Worm (Caenorhabditis elegans) whole organism, midembryonic: ENCODE measurements around the gene T10G3.2.

Experiments
- T22C8.4 ChIP-seq: fragments of 200-800 bp; sonication (Bioruptor generic); IDR thresholded peaks from 2 replicates; pipeline ENCODE4 v1.3.6; 2022; ENCODE audit warnings: missing genetic modification characterization, missing compliant biosample characterization
- cog-1 ChIP-seq: sonication (generic microtip); optimal IDR thresholded peaks from 2 replicates; lab custom pipeline; 2016; ENCODE audit warnings: missing genetic modification characterization, missing compliant biosample characterization
- flt-1 ChIP-seq: fragments of 200-800 bp; sonication (Bioruptor generic); IDR thresholded peaks from 2 replicates; pipeline ENCODE4 v1.3.6; 2022; ENCODE audit warnings: missing genetic modification characterization, missing compliant biosample characterization
- klf-2 ChIP-seq: fragments of 200-800 bp; sonication (Bioruptor generic); conservative IDR thresholded peaks from 2 replicates; pipeline ENCODE4 v1.3.6; 2022; ENCODE audit warnings: missing genetic modification reagents, missing genetic modification characterization, missing compliant biosample characterization
- med-1 ChIP-seq: sonication (generic microtip); optimal IDR thresholded peaks from 2 replicates; lab custom pipeline; 2017; ENCODE audit warnings: missing genetic modification characterization, mild to moderate bottlenecking, missing compliant biosample characterization, antibody characterized with exemption, missing genetic modification reagents; ENCODE audit not compliant: insufficient read depth
- ref-1 ChIP-seq: fragments of 200-800 bp; sonication (Bioruptor generic); conservative IDR thresholded peaks from 2 replicates; pipeline ENCODE4 v1.3.6; 2022; ENCODE audit warnings: missing genetic modification reagents, missing genetic modification characterization, missing compliant biosample characterization
- tab-1 ChIP-seq: fragments of 200-800 bp; sonication (Bioruptor generic); IDR thresholded peaks from 2 replicates; pipeline ENCODE4 v1.3.6; 2022; ENCODE audit warnings: missing genetic modification characterization, missing compliant biosample characterization
- ztf-23 ChIP-seq: fragments of 200-800 bp; sonication (Bioruptor generic); IDR thresholded peaks from 2 replicates; pipeline ENCODE4 v1.3.6; 2022; ENCODE audit warnings: missing genetic modification reagents, missing genetic modification characterization, missing compliant biosample characterization
- ztf-29 ChIP-seq: fragments of 200-800 bp; sonication (Bioruptor generic); IDR thresholded peaks from 2 replicates; pipeline ENCODE4 v1.3.6; 2022; ENCODE audit warnings: missing genetic modification reagents, missing genetic modification characterization, missing compliant biosample characterization

ce11 chrV:13455448-13455847 lies 24.2 kb downstream of the T10G3.2 start, which contains the start of gene lurp-3:
- TF ChIP-seq flt-1 (GFP tag; lab: Robert Waterston, UW) = no peak
- no peak for TF ChIP-seq klf-2 (GFP tag; lab: Robert Waterston, UW)
- TF ChIP-seq cog-1 (tag; lab: Kevin White, UChicago) = no peak
- TF ChIP-seq T22C8.4 (GFP tag; lab: Robert Waterston, UW) = no peak
- no peak for TF ChIP-seq tab-1 (GFP tag; lab: Robert Waterston, UW)
- no peak for TF ChIP-seq ztf-29 (GFP tag; lab: Robert Waterston, UW)
- no peak for TF ChIP-seq med-1
- TF ChIP-seq ref-1 = no peak
- no peak for TF ChIP-seq ztf-23
